Worm (Caenorhabditis elegans) whole organism, late embryonic: ENCODE results near the gene vps-37.

Experiments
- C08G9.2 ChIP-seq: sonication (generic microtip); optimal IDR thresholded peaks from 2 replicates; lab custom pipeline; 2016; ENCODE audit warnings: mild to moderate bottlenecking, missing genetic modification characterization, moderate library complexity, missing compliant biosample characterization
- C38D4.7 ChIP-seq: fragments of 200-800 bp; sonication (Bioruptor generic); optimal IDR thresholded peaks from 2 replicates; lab custom pipeline; 2018; ENCODE audit warnings: mild to moderate bottlenecking, missing genetic modification characterization, moderate library complexity, missing compliant biosample characterization
- F13H6.1 ChIP-seq: sonication (generic microtip); optimal IDR thresholded peaks from 2 replicates; lab custom pipeline; 2016; ENCODE audit warnings: missing genetic modification characterization, missing compliant biosample characterization
- K02D7.2 ChIP-seq: sonication (generic microtip); optimal IDR thresholded peaks from 2 replicates; lab custom pipeline; 2017; ENCODE audit warnings: mild to moderate bottlenecking, missing genetic modification characterization, missing compliant biosample characterization
- K09A11.1 ChIP-seq: sonication (generic microtip); optimal IDR thresholded peaks from 2 replicates; lab custom pipeline; 2017; ENCODE audit warnings: antibody characterized with exemption, mild to moderate bottlenecking, missing genetic modification characterization, missing compliant biosample characterization; ENCODE audit not compliant: insufficient read depth
- T23F11.4 ChIP-seq: fragments of 200-800 bp; sonication (Bioruptor generic); optimal IDR thresholded peaks from 2 replicates; lab custom pipeline; 2018; ENCODE audit warnings: mild to moderate bottlenecking, missing genetic modification characterization, missing compliant biosample characterization
- ahr-1 ChIP-seq: sonication (generic microtip); optimal IDR thresholded peaks from 2 replicates; lab custom pipeline; 2016; ENCODE audit warnings: missing genetic modification characterization, missing compliant biosample characterization
- ama-1 ChIP-seq: fragments of 150-350 bp; optimal IDR thresholded peaks from 2 replicates; lab custom pipeline; 2014
- ceh-14 ChIP-seq: sonication (generic microtip); optimal IDR thresholded peaks from 2 replicates; lab custom pipeline; 2016; ENCODE audit warnings: missing genotype, missing genetic modification characterization, missing compliant biosample characterization
- ceh-18 ChIP-seq: sonication (generic microtip); optimal IDR thresholded peaks from 2 replicates; lab custom pipeline; 2016; ENCODE audit warnings: missing genetic modification characterization, missing compliant biosample characterization
- ceh-19 ChIP-seq: fragments of 200-800 bp; sonication (Bioruptor generic); optimal IDR thresholded peaks from 2 replicates; lab custom pipeline; 2018; ENCODE audit warnings: mild to moderate bottlenecking, missing genetic modification characterization, missing compliant biosample characterization
- ceh-2 ChIP-seq: sonication (generic microtip); optimal IDR thresholded peaks from 2 replicates; lab custom pipeline; 2016; ENCODE audit warnings: missing genotype, missing genetic modification characterization, missing compliant biosample characterization
- ceh-22 ChIP-seq: sonication (generic microtip); optimal IDR thresholded peaks from 2 replicates; lab custom pipeline; 2017; ENCODE audit warnings: missing biosample characterization, missing genetic modification characterization
- ceh-24 ChIP-seq: sonication (generic microtip); optimal IDR thresholded peaks from 2 replicates; lab custom pipeline; 2016; ENCODE audit warnings: mild to moderate bottlenecking, missing genetic modification characterization, missing compliant biosample characterization
- ceh-31 ChIP-seq: sonication (generic microtip); optimal IDR thresholded peaks from 2 replicates; lab custom pipeline; 2016; ENCODE audit warnings: missing genetic modification characterization, missing compliant biosample characterization
- ceh-34 ChIP-seq: sonication (generic microtip); optimal IDR thresholded peaks from 2 replicates; lab custom pipeline; 2016; ENCODE audit warnings: mild to moderate bottlenecking, missing genetic modification characterization, missing compliant biosample characterization
- ceh-45 ChIP-seq: fragments of 200-800 bp; sonication (Bioruptor generic); IDR thresholded peaks from 2 replicates; pipeline ENCODE4 v1.3.6; 2022; ENCODE audit warnings: missing genetic modification reagents, missing genetic modification characterization, missing compliant biosample characterization
- ceh-48 ChIP-seq: sonication (generic microtip); optimal IDR thresholded peaks from 2 replicates; lab custom pipeline; 2016; ENCODE audit warnings: missing genetic modification characterization, inconsistent platforms, missing compliant biosample characterization
- ceh-9 ChIP-seq: sonication (generic microtip); optimal IDR thresholded peaks from 2 replicates; lab custom pipeline; 2016; ENCODE audit warnings: mild to moderate bottlenecking, missing genetic modification characterization, inconsistent platforms, missing compliant biosample characterization
- dmd-4 ChIP-seq: sonication (generic microtip); optimal IDR thresholded peaks from 2 replicates; lab custom pipeline; 2016; ENCODE audit warnings: borderline replicate concordance, missing genetic modification characterization, missing compliant biosample characterization
- dve-1 ChIP-seq: sonication (generic microtip); optimal IDR thresholded peaks from 2 replicates; lab custom pipeline; 2017; ENCODE audit warnings: antibody characterized with exemption, mild to moderate bottlenecking, missing genetic modification characterization, missing compliant biosample characterization
- elt-2 ChIP-seq: sonication (generic microtip); optimal IDR thresholded peaks from 2 replicates; lab custom pipeline; 2016; ENCODE audit warnings: missing genetic modification reagents, missing genetic modification characterization, missing compliant biosample characterization
- ets-4 ChIP-seq: sonication (generic microtip); optimal IDR thresholded peaks from 2 replicates; lab custom pipeline; 2016; ENCODE audit warnings: missing genetic modification characterization, missing compliant biosample characterization
- eyg-1 ChIP-seq: sonication (generic microtip); optimal IDR thresholded peaks from 2 replicates; lab custom pipeline; 2016; ENCODE audit warnings: missing genotype, missing genetic modification characterization, missing compliant biosample characterization
- fkh-10 ChIP-seq: fragments of 150-350 bp; optimal IDR thresholded peaks from 2 replicates; lab custom pipeline; 2014; ENCODE audit warnings: missing biosample characterization, missing genetic modification reagents, missing genetic modification characterization
- fkh-6 ChIP-seq: sonication (generic microtip); optimal IDR thresholded peaks from 2 replicates; lab custom pipeline; 2016; ENCODE audit warnings: missing genetic modification characterization, missing compliant biosample characterization
- hlh-13 ChIP-seq: fragments of 200-800 bp; sonication (Bioruptor generic); optimal IDR thresholded peaks from 2 replicates; lab custom pipeline; 2018; ENCODE audit warnings: mild to moderate bottlenecking, missing genetic modification characterization, missing compliant biosample characterization
- hlh-15 ChIP-seq: sonication (generic microtip); optimal IDR thresholded peaks from 2 replicates; lab custom pipeline; 2016; ENCODE audit warnings: missing genetic modification characterization, missing compliant biosample characterization
- hlh-8 ChIP-seq: sonication (generic microtip); optimal IDR thresholded peaks from 2 replicates; lab custom pipeline; 2016; ENCODE audit warnings: missing genotype, missing genetic modification characterization, missing compliant biosample characterization
- lim-6 ChIP-seq: sonication (generic microtip); optimal IDR thresholded peaks from 2 replicates; lab custom pipeline; 2016; ENCODE audit warnings: missing genetic modification characterization, missing compliant biosample characterization
- lin-11 ChIP-seq: fragments of 200-800 bp; sonication (Bioruptor generic); optimal IDR thresholded peaks from 2 replicates; lab custom pipeline; 2018; ENCODE audit warnings: mild to moderate bottlenecking, missing genetic modification characterization, missing compliant biosample characterization
- madf-2 ChIP-seq: sonication (generic microtip); optimal IDR thresholded peaks from 2 replicates; lab custom pipeline; 2017; ENCODE audit warnings: missing genetic modification characterization, missing compliant biosample characterization
- mec-3 ChIP-seq: sonication (generic microtip); optimal IDR thresholded peaks from 2 replicates; lab custom pipeline; 2016; ENCODE audit warnings: borderline replicate concordance, missing genetic modification characterization, missing compliant biosample characterization
- nfya-1 ChIP-seq: sonication (generic microtip); optimal IDR thresholded peaks from 2 replicates; lab custom pipeline; 2017; ENCODE audit warnings: missing genetic modification characterization, mild to moderate bottlenecking, missing compliant biosample characterization, antibody characterized with exemption, moderate library complexity
- nhr-11 ChIP-seq: fragments of 150-350 bp; optimal IDR thresholded peaks from 2 replicates; lab custom pipeline; 2014; ENCODE audit warnings: missing biosample characterization, missing genetic modification characterization
- nhr-232 ChIP-seq: sonication (generic microtip); optimal IDR thresholded peaks from 2 replicates; lab custom pipeline; 2016; ENCODE audit warnings: missing genetic modification characterization, missing compliant biosample characterization
- npax-4 ChIP-seq: sonication (generic microtip); optimal IDR thresholded peaks from 2 replicates; lab custom pipeline; 2016; ENCODE audit warnings: missing genetic modification characterization, missing compliant biosample characterization
- odd-2 ChIP-seq: sonication (generic microtip); optimal IDR thresholded peaks from 2 replicates; lab custom pipeline; 2017; ENCODE audit warnings: antibody characterized with exemption, mild to moderate bottlenecking, missing genetic modification characterization, missing compliant biosample characterization
- pag-3 ChIP-seq: sonication (generic microtip); optimal IDR thresholded peaks from 2 replicates; lab custom pipeline; 2016; ENCODE audit warnings: missing compliant biosample characterization, missing genetic modification characterization, borderline replicate concordance
- pat-9 ChIP-seq: fragments of 200-800 bp; sonication (Bioruptor generic); optimal IDR thresholded peaks from 2 replicates; lab custom pipeline; 2018; ENCODE audit warnings: mild to moderate bottlenecking, missing genetic modification characterization, moderate library complexity, missing compliant biosample characterization
- pax-1 ChIP-seq: fragments of 150-350 bp; optimal IDR thresholded peaks from 2 replicates; lab custom pipeline; 2014; ENCODE audit warnings: missing biosample characterization, missing genetic modification characterization
- pha-2 ChIP-seq: sonication (generic microtip); optimal IDR thresholded peaks from 2 replicates; lab custom pipeline; 2017; ENCODE audit warnings: mild to moderate bottlenecking, missing genetic modification characterization, missing compliant biosample characterization
- pqm-1 ChIP-seq: sonication (generic microtip); optimal IDR thresholded peaks from 2 replicates; lab custom pipeline; 2016; ENCODE audit warnings: missing genetic modification characterization, missing compliant biosample characterization
- pros-1 ChIP-seq: fragments of 150-350 bp; optimal IDR thresholded peaks from 2 replicates; lab custom pipeline; 2014; ENCODE audit warnings: missing biosample characterization, missing genetic modification reagents, missing genetic modification characterization
- ref-2 ChIP-seq: sonication (generic microtip); optimal IDR thresholded peaks from 2 replicates; lab custom pipeline; 2016; ENCODE audit warnings: missing genetic modification characterization, missing compliant biosample characterization
- rnt-1 ChIP-seq: sonication (generic microtip); optimal IDR thresholded peaks from 2 replicates; lab custom pipeline; 2016; ENCODE audit warnings: missing genetic modification characterization, missing compliant biosample characterization
- sdc-2 ChIP-seq: sonication (generic microtip); optimal IDR thresholded peaks from 2 replicates; lab custom pipeline; 2016; ENCODE audit warnings: missing genotype, missing genetic modification characterization, missing compliant biosample characterization
- sox-2 ChIP-seq: fragments of 200-800 bp; sonication (Bioruptor generic); IDR thresholded peaks from 2 replicates; pipeline ENCODE4 v1.3.6; 2022; ENCODE audit warnings: missing genetic modification reagents, missing genetic modification characterization, missing compliant biosample characterization
- tbx-2 ChIP-seq: sonication (generic microtip); optimal IDR thresholded peaks from 2 replicates; lab custom pipeline; 2016; ENCODE audit warnings: missing genetic modification characterization, missing compliant biosample characterization
- unc-42 ChIP-seq: sonication (generic microtip); optimal IDR thresholded peaks from 2 replicates; lab custom pipeline; 2016; ENCODE audit warnings: missing genotype, missing genetic modification characterization, missing compliant biosample characterization
- unc-55 ChIP-seq: sonication (generic microtip); optimal IDR thresholded peaks from 2 replicates; lab custom pipeline; 2017; ENCODE audit warnings: missing biosample characterization, missing genetic modification reagents, missing genetic modification characterization
- unc-86 ChIP-seq: sonication (generic microtip); optimal IDR thresholded peaks from 2 replicates; lab custom pipeline; 2016; ENCODE audit warnings: missing genetic modification characterization, missing compliant biosample characterization

The vps-37 gene

ce11 chrV:5580517-5580916, 12.0 kb upstream of the vps-37 start:
- TF ChIP-seq ceh-31 (tag; lab: Kevin White, UChicago) = peak; percentile 74
- TF ChIP-seq dmd-4 (tag; lab: Kevin White, UChicago) = no peak
- no peak for TF ChIP-seq eyg-1 (tag; lab: Kevin White, UChicago)
- no peak for TF ChIP-seq madf-2 (tag; lab: Kevin White, UChicago)
- TF ChIP-seq nhr-11 (tag; lab: Kevin White, UChicago) = no peak
- TF ChIP-seq unc-55 = peak; percentile 38
- TF ChIP-seq nfya-1 = peak; percentile 87
- TF ChIP-seq lin-11 (tag; lab: Kevin White, UChicago) = no peak
- no peak for TF ChIP-seq hlh-15 (tag; lab: Kevin White, UChicago)
- no peak for TF ChIP-seq dve-1 (tag; lab: Kevin White, UChicago)
- TF ChIP-seq K02D7.2 (tag; lab: Kevin White, UChicago) = no peak
- TF ChIP-seq ceh-45 (GFP tag; lab: Robert Waterston, UW) = no peak
- TF ChIP-seq unc-42 (tag; lab: Kevin White, UChicago) = peak; percentile 30
- no peak for TF ChIP-seq ceh-14 (tag; lab: Kevin White, UChicago)
- peak; percentile 6 for TF ChIP-seq ref-2 (tag; lab: Kevin White, UChicago)
- TF ChIP-seq ceh-19 = no peak
- TF ChIP-seq F13H6.1 = no peak
- TF ChIP-seq ceh-34 (tag; lab: Kevin White, UChicago) = no peak
- TF ChIP-seq mec-3 (tag; lab: Kevin White, UChicago) = no peak
- TF ChIP-seq nhr-232 = no peak
- no peak for TF ChIP-seq ahr-1
- TF ChIP-seq tbx-2 = peak; percentile 31
- TF ChIP-seq ceh-2 (tag; lab: Kevin White, UChicago) = peak; percentile 46
- no peak for TF ChIP-seq pha-2 (tag; lab: Kevin White, UChicago)
- TF ChIP-seq ama-1 = no peak
- peak; percentile 69 for TF ChIP-seq K09A11.1 (tag; lab: Kevin White, UChicago)
- no peak for TF ChIP-seq ceh-24 (tag; lab: Kevin White, UChicago)
- no peak for TF ChIP-seq elt-2 (tag; lab: Kevin White, UChicago)
- TF ChIP-seq hlh-13 = no peak
- TF ChIP-seq pax-1 = peak; percentile 21
- TF ChIP-seq rnt-1 = no peak
- TF ChIP-seq unc-86 (tag; lab: Kevin White, UChicago) = no peak
- TF ChIP-seq hlh-8 = no peak
- no peak for TF ChIP-seq pros-1
- no peak for TF ChIP-seq pqm-1 (tag; lab: Kevin White, UChicago)
- TF ChIP-seq C08G9.2 = no peak
- no peak for TF ChIP-seq ceh-18 (tag; lab: Kevin White, UChicago)
- no peak for TF ChIP-seq fkh-10 (GFP tag; lab: Kevin White, UChicago)
- TF ChIP-seq odd-2 = no peak
- no peak for TF ChIP-seq lim-6 (tag; lab: Kevin White, UChicago)
- TF ChIP-seq C38D4.7 = no peak
- no peak for TF ChIP-seq ets-4 (tag; lab: Kevin White, UChicago)
- TF ChIP-seq pat-9 = no peak
- no peak for TF ChIP-seq pag-3 (tag; lab: Kevin White, UChicago)
- TF ChIP-seq T23F11.4 = no peak
- no peak for TF ChIP-seq sdc-2
- no peak for TF ChIP-seq ceh-9 (tag; lab: Kevin White, UChicago)
- no peak for TF ChIP-seq fkh-6 (tag; lab: Kevin White, UChicago)
- peak; percentile 40; the same call in 1 of the 2 replicates for TF ChIP-seq sox-2 (GFP tag; lab: Robert Waterston, UW)
- TF ChIP-seq ceh-22 (tag; lab: Kevin White, UChicago) = no peak
- TF ChIP-seq npax-4 = no peak
- TF ChIP-seq ceh-48 (tag; lab: Kevin White, UChicago) = peak; percentile 80
